Worm (Caenorhabditis elegans) whole organism, L1 larva: ENCODE results near the gene C10F3.7.
A peak's percentile ranks its signal among the peaks of the same experiment; 100 is the strongest.

Experiments used
- C16A3.4 ChIP-seq: fragments of 150-350 bp; optimal IDR thresholded peaks from 2 replicates; lab custom pipeline; 2014; ENCODE audit warnings: missing biosample characterization, missing genetic modification characterization
- ama-1 ChIP-seq: fragments of 150-350 bp; optimal IDR thresholded peaks from 2 replicates; lab custom pipeline; 2014
- efl-3 ChIP-seq: fragments of 200-800 bp; sonication (Bioruptor generic); optimal IDR thresholded peaks from 2 replicates; lab custom pipeline; 2018; ENCODE audit warnings: mild to moderate bottlenecking, missing genetic modification characterization, missing compliant biosample characterization
- egl-13 ChIP-seq: sonication (generic microtip); optimal IDR thresholded peaks from 2 replicates; lab custom pipeline; 2016; ENCODE audit warnings: missing genotype, missing genetic modification reagents, missing genetic modification characterization, missing compliant biosample characterization
- elt-3 ChIP-seq, 6 experiments: fragments of 150-350 bp in 1 of 6; sonication (generic microtip); optimal IDR thresholded peaks; 2 replicates each; lab custom pipeline; 2017 to 2018; ENCODE audit warnings: missing biosample characterization in 6 of 6, missing genetic modification characterization in 6 of 6, inconsistent platforms in 1 of 6
- lin-14 ChIP-seq: fragments of 200-800 bp; sonication (Bioruptor generic); optimal IDR thresholded peaks from 2 replicates; lab custom pipeline; 2018; ENCODE audit warnings: mild to moderate bottlenecking, missing genetic modification characterization, moderate library complexity, missing compliant biosample characterization
- mdl-1 ChIP-seq, 2 experiments: fragments of 150-350 bp; optimal IDR thresholded peaks; 2 replicates each; lab custom pipeline; 2014 to 2017; ENCODE audit warnings: missing biosample characterization in 2 of 2, missing genetic modification characterization in 2 of 2, inconsistent platforms in 1 of 2
- mep-1 ChIP-seq: fragments of 150-350 bp; optimal IDR thresholded peaks from 2 replicates; lab custom pipeline; 2014; ENCODE audit warnings: missing biosample characterization, missing genetic modification characterization
- nhr-76 ChIP-seq: sonication (generic microtip); optimal IDR thresholded peaks from 2 replicates; lab custom pipeline; 2017; ENCODE audit warnings: missing biosample characterization, missing genetic modification characterization
- nhr-90 ChIP-seq: sonication (generic microtip); optimal IDR thresholded peaks from 2 replicates; lab custom pipeline; 2016; ENCODE audit warnings: mild to moderate bottlenecking, missing genetic modification characterization, missing compliant biosample characterization; ENCODE audit not compliant: poor library complexity
- sox-4 ChIP-seq: sonication (generic microtip); optimal IDR thresholded peaks from 2 replicates; lab custom pipeline; 2016; ENCODE audit warnings: missing genetic modification characterization, missing compliant biosample characterization
- unc-62 ChIP-seq: fragments of 150-350 bp; optimal IDR thresholded peaks from 2 replicates; lab custom pipeline; 2014; ENCODE audit warnings: missing biosample characterization, missing genetic modification reagents, missing genetic modification characterization
- xbp-1 ChIP-seq: sonication (generic microtip); optimal IDR thresholded peaks from 2 replicates; lab custom pipeline; 2016; ENCODE audit warnings: missing genetic modification characterization, missing compliant biosample characterization
- zag-1 ChIP-seq: fragments of 150-350 bp; optimal IDR thresholded peaks from 2 replicates; lab custom pipeline; 2014; ENCODE audit warnings: missing biosample characterization, missing genetic modification characterization

DNA sequence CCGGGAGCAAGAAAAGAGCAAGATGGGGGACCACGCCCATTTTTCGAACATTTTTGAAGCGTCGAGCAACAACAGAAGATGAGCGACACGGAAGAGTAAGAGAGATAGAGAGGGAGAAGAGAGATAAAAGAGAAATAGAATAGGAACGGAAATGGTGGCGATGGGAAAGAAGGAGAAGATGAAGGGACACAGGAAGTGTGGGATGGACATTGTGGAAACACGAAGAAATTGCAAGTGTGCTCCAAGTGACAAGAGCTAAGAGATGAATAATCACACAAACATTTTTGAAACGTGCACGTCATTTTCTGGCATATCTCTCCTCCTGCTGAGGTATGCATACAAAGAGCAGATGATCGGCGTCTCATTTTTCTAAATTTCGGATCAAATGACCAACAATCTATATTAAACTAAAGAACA, 43.9 kb upstream of the C10F3.7 start:
- TF ChIP-seq efl-3, result no peak
- no peak for TF ChIP-seq mep-1 (tag; lab: Kevin White, UChicago)
- TF ChIP-seq nhr-76 (tag; lab: Kevin White, UChicago), result no peak
- TF ChIP-seq unc-62 (GFP tag; lab: Kevin White, UChicago), result no peak
- TF ChIP-seq xbp-1 (tag; lab: Kevin White, UChicago), result no peak
- TF ChIP-seq nhr-90, result no peak
- TF ChIP-seq mdl-1 (tag; optimal IDR thresholded peaks at IDR 0.05; lab: Kevin White, UChicago), result no peak
- no peak for TF ChIP-seq egl-13
- TF ChIP-seq elt-3 (tag; optimal IDR thresholded peaks at IDR 0.05; lab: Kevin White, UChicago), result no peak
- TF ChIP-seq C16A3.4 (tag; lab: Kevin White, UChicago), result no peak
- TF ChIP-seq zag-1 (tag; lab: Kevin White, UChicago), result no peak
- no peak for TF ChIP-seq ama-1 (lab: Kevin White, UChicago)
- TF ChIP-seq lin-14, result peak; percentile 89
- no peak for TF ChIP-seq sox-4 (tag; lab: Kevin White, UChicago)
